Worm (Caenorhabditis elegans) whole organism, L4 larva: ENCODE data around the gene T05A7.13.

Experiments
- F44E2.7 ChIP-seq: fragments of 200-800 bp; sonication (Bioruptor generic); IDR thresholded peaks from 2 replicates; pipeline ENCODE4 v2.1.2; 2022; ENCODE audit warnings: missing genetic modification characterization, missing compliant biosample characterization
- nhr-25 ChIP-seq: sonication (generic microtip); optimal IDR thresholded peaks from 2 replicates; lab custom pipeline; 2017; ENCODE audit warnings: missing genetic modification characterization, mild to moderate bottlenecking, missing compliant biosample characterization, antibody characterized with exemption, moderate library complexity, borderline replicate concordance; ENCODE audit not compliant: insufficient read depth
- nhr-28 ChIP-seq: fragments of 150-350 bp; optimal IDR thresholded peaks from 2 replicates; lab custom pipeline; 2014; ENCODE audit warnings: missing biosample characterization, missing genetic modification characterization
- skn-1 ChIP-seq: fragments of 150-350 bp; optimal IDR thresholded peaks from 2 replicates; lab custom pipeline; 2014; ENCODE audit warnings: missing biosample characterization, missing genetic modification characterization
- unc-62 ChIP-seq, 3 experiments: fragments of 150-350 bp in 1 of 3; sonication (generic microtip); optimal IDR thresholded peaks in 2 of 3; peaks in 1 of 3; 1 replicate in 1 of 3; 2 replicates in 2 of 3; lab custom pipeline; 2014 to 2017; ENCODE audit warnings: missing biosample characterization in 3 of 3, missing genetic modification characterization in 3 of 3, missing genetic modification reagents in 3 of 3, missing genotype in 1 of 3

- TF ChIP-seq unc-62 (GFP tag; optimal IDR thresholded peaks at IDR 0.05 in 1 of 2; lab: Kevin White, UChicago): no peak
- no peak for TF ChIP-seq unc-62 (tag; optimal IDR thresholded peaks at IDR 0.05; lab: Kevin White, UChicago)
- no peak for TF ChIP-seq skn-1
- TF ChIP-seq nhr-25 (tag; lab: Kevin White, UChicago): no peak
- no peak for TF ChIP-seq F44E2.7
- TF ChIP-seq nhr-28 (tag; lab: Kevin White, UChicago): no peak
Observed at ce11 chrII:4681391-4681790, 20.2 kb upstream of the T05A7.13 start, which contains the start of gene T05A7.7.
